Fruit fly (Drosophila melanogaster): ENCODE results near the gene Cp38.
A peak's percentile ranks its signal among the peaks of the same experiment; 100 is the strongest.

The Cp38 gene

DNA sequence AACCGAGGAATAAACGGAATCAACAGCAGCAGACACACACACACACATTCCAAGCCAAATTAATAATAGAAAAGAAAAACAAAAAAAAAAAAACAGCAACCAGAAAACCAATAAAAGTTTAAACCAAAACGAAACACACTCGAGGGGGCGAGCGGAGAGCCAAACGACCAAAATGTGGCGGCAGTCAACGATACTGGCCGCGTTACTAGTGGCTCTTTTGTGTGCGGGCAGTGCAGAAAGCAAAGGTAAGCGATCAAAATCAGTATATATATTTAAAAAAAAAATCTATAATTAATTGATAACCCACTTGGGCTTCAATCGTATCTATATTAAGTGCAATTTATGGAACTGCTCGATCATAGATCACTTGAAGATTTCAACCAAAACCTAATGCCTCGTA is 50.1 kb downstream of the Cp38 start (continued):
- TF ChIP-seq D19A (tag; optimal IDR thresholded peaks at IDR 0.05) = no peak
- TF ChIP-seq CG8281 (tag; optimal IDR thresholded peaks at IDR 0.05) = no peak
- TF ChIP-seq Fer1 (GFP tag; optimal IDR thresholded peaks at IDR 0.05) = no peak
- TF ChIP-seq mirr (GFP tag; optimal IDR thresholded peaks at IDR 0.05) = no peak
- TF ChIP-seq Sox102F (GFP tag; optimal IDR thresholded peaks at IDR 0.05) = peak; percentile 12
- TF ChIP-seq CG7839 (tag; optimal IDR thresholded peaks at IDR 0.05) = peak; percentile 1
- no peak for TF ChIP-seq hbn (GFP tag; IDR thresholded peaks at IDR 0.05; ENCODE audit: partially characterized antibody)
- no peak for TF ChIP-seq nerfin-2 (GFP tag; IDR thresholded peaks at IDR 0.05; ENCODE audit: partially characterized antibody)
- TF ChIP-seq Dref (GFP tag; IDR thresholded peaks at IDR 0.05) = no peak
- no peak for TF ChIP-seq CG30020 (tag; optimal IDR thresholded peaks at IDR 0.05)
- TF ChIP-seq CG17359 (tag; optimal IDR thresholded peaks at IDR 0.05) = no peak
- TF ChIP-seq CG4282 (GFP tag; optimal IDR thresholded peaks at IDR 0.05) = no peak
- TF ChIP-seq CG9932 (GFP tag; IDR thresholded peaks at IDR 0.05) = peak; percentile 28; the same call in 1 of the 2 replicates
- no peak for TF ChIP-seq fu2 (GFP tag; optimal IDR thresholded peaks at IDR 0.05)
- TF ChIP-seq H2.0 (GFP tag; IDR thresholded peaks at IDR 0.05) = no peak
- no peak for TF ChIP-seq CG17361 (GFP tag; IDR thresholded peaks at IDR 0.05)
- no peak for TF ChIP-seq run (tag; optimal IDR thresholded peaks at IDR 0.05)
- TF ChIP-seq CG4404 (GFP tag; IDR thresholded peaks at IDR 0.05) = no peak
- TF ChIP-seq gro (GFP tag; optimal IDR thresholded peaks at IDR 0.05) = no peak
- TF ChIP-seq gcm (GFP tag; optimal IDR thresholded peaks at IDR 0.05) = no peak
- TF ChIP-seq CG2120 (GFP tag; optimal IDR thresholded peaks at IDR 0.05) = no peak
- no peak for TF ChIP-seq CG10209 (GFP tag; optimal IDR thresholded peaks at IDR 0.05)
- no peak for TF ChIP-seq Elba2 (GFP tag; optimal IDR thresholded peaks at IDR 0.05)
- TF ChIP-seq Eip74EF (GFP tag; optimal IDR thresholded peaks at IDR 0.05) = no peak
- no peak for TF ChIP-seq Ets65A (GFP tag)
- no peak for TF ChIP-seq Dip3 (GFP tag; optimal IDR thresholded peaks at IDR 0.05)
- no peak for TF ChIP-seq nerfin-1 (tag; optimal IDR thresholded peaks at IDR 0.05)
- no peak for TF ChIP-seq exex (tag; optimal IDR thresholded peaks at IDR 0.05)
- TF ChIP-seq CG18476 (GFP tag; optimal IDR thresholded peaks at IDR 0.05) = no peak
- no peak for TF ChIP-seq CG3726 (GFP tag; IDR thresholded peaks at IDR 0.05)
- no peak for TF ChIP-seq Usf (GFP tag; optimal IDR thresholded peaks at IDR 0.05)
- no peak for TF ChIP-seq croc (GFP tag; conservative IDR thresholded peaks at IDR 0.05)
- no peak for TF ChIP-seq Optix (GFP tag; IDR thresholded peaks at IDR 0.05)
- TF ChIP-seq CG12769 (tag; optimal IDR thresholded peaks at IDR 0.05) = no peak
- TF ChIP-seq Pdp1 (GFP tag; optimal IDR thresholded peaks at IDR 0.05) = no peak
- TF ChIP-seq CG15601 (tag; optimal IDR thresholded peaks at IDR 0.05) = no peak
- no peak for TF ChIP-seq danr (GFP tag; IDR thresholded peaks at IDR 0.05)
- no peak for TF ChIP-seq CG17186 (GFP tag; optimal IDR thresholded peaks at IDR 0.05)
- no peak for TF ChIP-seq gfzf (GFP tag; optimal IDR thresholded peaks at IDR 0.05)
- TF ChIP-seq CG13775 (GFP tag; optimal IDR thresholded peaks at IDR 0.05) = no peak
